Fruit fly (Drosophila melanogaster): ENCODE results near the gene Drsl6.

The Drsl6 gene

DNA sequence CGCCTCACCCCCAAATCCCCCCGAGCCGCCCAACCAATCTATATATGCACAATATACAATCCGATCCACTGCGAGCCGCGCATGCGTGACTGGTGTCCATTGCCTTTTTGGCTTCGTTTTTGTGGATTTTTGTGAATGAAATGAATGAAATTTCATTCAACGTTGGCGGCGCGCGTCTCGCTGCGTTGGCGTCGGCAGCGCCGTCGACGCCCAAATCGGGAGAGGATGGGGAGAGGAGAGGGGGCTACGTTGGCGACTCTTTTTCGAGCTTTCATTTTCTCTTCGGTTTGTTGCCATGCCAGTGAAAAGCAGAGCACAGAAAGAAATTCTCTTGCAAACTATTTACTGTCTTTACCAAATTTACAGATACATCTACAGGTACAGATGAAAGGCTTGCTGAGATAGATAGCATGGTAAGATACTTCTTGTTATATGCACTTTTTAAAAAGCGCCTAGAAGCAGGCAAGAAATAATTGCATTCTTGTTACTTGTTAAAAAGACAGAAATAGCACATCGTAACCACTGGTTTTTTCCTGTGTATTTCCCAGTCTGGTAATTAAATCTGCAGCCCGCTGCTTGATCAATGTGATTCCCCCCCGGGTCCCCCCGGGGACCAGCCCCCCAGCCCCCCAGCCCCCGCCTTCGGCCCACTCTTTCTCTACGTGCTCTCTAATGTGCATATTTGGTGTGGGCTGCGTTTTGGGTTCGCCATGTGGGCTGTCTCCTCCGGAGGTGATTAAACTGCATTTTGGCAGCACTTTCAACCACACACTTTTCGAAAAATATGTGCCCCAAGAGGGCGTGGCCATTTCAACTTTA, 44.2 kb upstream of the Drsl6 start (continued):
- peak; percentile 60 for TF ChIP-seq CG9727 (GFP tag; optimal IDR thresholded peaks at IDR 0.05)
- TF ChIP-seq CG18476 (GFP tag; optimal IDR thresholded peaks at IDR 0.05) = no peak
- TF ChIP-seq CG3163 (GFP tag; optimal IDR thresholded peaks at IDR 0.05) = peak; percentile 54
- 0 out of 3 replicates have a peak, but pooled peaks have one; percentile 23 for TF ChIP-seq z (GFP tag; IDR thresholded peaks at IDR 0.05)
- peak; percentile 4 for TF ChIP-seq zen (tag; optimal IDR thresholded peaks at IDR 0.05)
- TF ChIP-seq esg (GFP tag; conservative IDR thresholded peaks at IDR 0.05) = peak; percentile 38
- TF ChIP-seq BEAF-32 (GFP tag; optimal IDR thresholded peaks at IDR 0.05) = no peak
- peak; percentile 40 for TF ChIP-seq CG6254 (GFP tag; optimal IDR thresholded peaks at IDR 0.05)
- no peak for TF ChIP-seq dan (GFP tag; IDR thresholded peaks at IDR 0.05)
- peak; percentile 16 for TF ChIP-seq repo (GFP tag; optimal IDR thresholded peaks at IDR 0.05)
- TF ChIP-seq h (optimal IDR thresholded peaks at IDR 0.05) = no peak
- peak; percentile 37 for TF ChIP-seq lab (GFP tag; optimal IDR thresholded peaks at IDR 0.05)
- peak; percentile 58 for TF ChIP-seq fd96Cb (tag; optimal IDR thresholded peaks at IDR 0.05)
- peak; percentile 48 for TF ChIP-seq Xbp1 (GFP tag; optimal IDR thresholded peaks at IDR 0.05)
- peak; percentile 57; the same call in 2 of the 3 replicates for TF ChIP-seq zfh1 (GFP tag; IDR thresholded peaks at IDR 0.05)
- peak; percentile 38; the same call in 1 of the 3 replicates for TF ChIP-seq H15 (GFP tag; IDR thresholded peaks at IDR 0.05)
- TF ChIP-seq vnd (GFP tag; IDR thresholded peaks at IDR 0.05; ENCODE audit: partially characterized antibody) = no peak
- TF ChIP-seq CG10462 (GFP tag; optimal IDR thresholded peaks at IDR 0.05) = no peak
- peak; percentile 56; the same call in 1 of the 2 replicates for TF ChIP-seq wor (GFP tag; IDR thresholded peaks at IDR 0.05)
- TF ChIP-seq CG11723 (GFP tag; optimal IDR thresholded peaks at IDR 0.05) = peak; percentile 40
- no peak for TF ChIP-seq CG8359 (GFP tag; optimal IDR thresholded peaks at IDR 0.05; ENCODE audit: borderline replicate concordance)
- peak; percentile 73 for TF ChIP-seq oc (tag; optimal IDR thresholded peaks at IDR 0.05)
- no peak for TF ChIP-seq crp (GFP tag; optimal IDR thresholded peaks at IDR 0.05)
- TF ChIP-seq NFAT (GFP tag; IDR thresholded peaks at IDR 0.05) = no peak
- TF ChIP-seq sr (GFP tag; IDR thresholded peaks at IDR 0.05) = peak; percentile 97
- no peak for TF ChIP-seq danr (GFP tag; IDR thresholded peaks at IDR 0.05)
- TF ChIP-seq Dref (GFP tag; IDR thresholded peaks at IDR 0.05) = no peak
- TF ChIP-seq Ets65A (GFP tag) = peak; percentile 85
- no peak for TF ChIP-seq eve (GFP tag; optimal IDR thresholded peaks at IDR 0.05)
- TF ChIP-seq mirr (GFP tag; optimal IDR thresholded peaks at IDR 0.05) = no peak
- TF ChIP-seq CG30403 (GFP tag; optimal IDR thresholded peaks at IDR 0.05) = no peak
- TF ChIP-seq trem (tag; optimal IDR thresholded peaks at IDR 0.05) = peak; percentile 22
- TF ChIP-seq bbx (GFP tag; IDR thresholded peaks at IDR 0.05; ENCODE audit: partially characterized antibody) = no peak
- TF ChIP-seq tup (GFP tag; optimal IDR thresholded peaks at IDR 0.05) = no peak
- TF ChIP-seq CG3838 (GFP tag; optimal IDR thresholded peaks at IDR 0.05) = no peak
- TF ChIP-seq chinmo (GFP tag; IDR thresholded peaks at IDR 0.05; ENCODE audit: partially characterized antibody) = 0 out of 4 replicates have a peak, but pooled peaks have one; percentile 23
- TF ChIP-seq phol (tag; optimal IDR thresholded peaks at IDR 0.05) = peak; percentile 74
- no peak for TF ChIP-seq pfk (GFP tag; optimal IDR thresholded peaks at IDR 0.05)
- TF ChIP-seq H2.0 (GFP tag; IDR thresholded peaks at IDR 0.05) = 0 out of 2 replicates have a peak, but pooled peaks have one; percentile 13
- no peak for TF ChIP-seq Dll (GFP tag; IDR thresholded peaks at IDR 0.05; ENCODE audit: partially characterized antibody)
- TF ChIP-seq gcm (GFP tag; optimal IDR thresholded peaks at IDR 0.05) = peak; percentile 14
- no peak for TF ChIP-seq HLH54F (GFP tag; optimal IDR thresholded peaks at IDR 0.05)

All from whole organism, embryonic.